2 fruit fly cellular contexts compared by ENCODE assay signal in the genomic region with DNA sequence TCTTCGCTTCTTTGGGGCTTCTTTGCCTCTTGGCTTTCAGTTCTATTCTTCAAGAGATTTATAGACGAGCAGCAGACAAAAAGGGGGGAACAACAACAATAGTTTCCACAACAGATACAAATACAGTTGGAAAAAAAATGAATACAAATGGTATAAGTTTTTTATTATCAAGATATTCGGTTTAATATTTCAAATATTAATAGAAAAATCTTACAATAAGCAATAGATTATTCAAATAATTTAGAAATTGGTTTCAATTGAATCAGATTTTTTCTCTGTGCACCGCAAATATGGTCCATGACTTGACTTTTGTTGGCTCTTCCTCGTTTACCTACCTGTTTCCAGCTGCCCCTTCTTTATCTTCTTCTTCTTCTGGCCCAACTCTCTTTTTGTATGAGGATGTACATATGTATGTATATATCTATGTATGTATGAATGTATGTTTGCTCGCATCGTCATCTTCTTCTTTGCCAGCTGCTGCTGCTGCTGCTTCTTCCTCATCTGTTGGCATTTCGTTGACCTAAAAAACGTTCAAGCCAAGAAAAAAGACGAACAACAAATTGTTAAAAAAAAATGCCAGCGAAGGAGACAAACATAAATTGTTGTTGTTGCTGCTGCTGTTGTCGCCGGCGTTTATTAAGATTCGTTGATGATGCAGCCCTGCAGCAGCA.
TF ChIP-seq lines count a peak whose summit lies in the region.

No protein-coding gene starts in this region.

TF ChIP-seq in whole organism, embryonic, 481 proteins besides CTCF, POLR2A, EP300 and RAD21 (continued from another document and continues in another):
- TF ChIP-seq scrt (GFP tag; optimal IDR thresholded peaks at IDR 0.05; lab: Kevin White, UChicago) (peak; percentile 34), nom (GFP tag; optimal IDR thresholded peaks at IDR 0.05; lab: Kevin White, UChicago) (peak; percentile 4), dmrt11E (tag; optimal IDR thresholded peaks at IDR 0.05; lab: Kevin White, UChicago) (peak; percentile 89), CG13624 (GFP tag; optimal IDR thresholded peaks at IDR 0.05; lab: Kevin White, UChicago) (no peak), zfh2 (GFP tag; optimal IDR thresholded peaks at IDR 0.05; lab: Kevin White, UChicago) (no peak), CG14710 (tag; optimal IDR thresholded peaks at IDR 0.05; lab: Kevin White, UChicago) (peak; percentile 83), wor (GFP tag; IDR thresholded peaks at IDR 0.05; lab: Robert Waterston, UW) (peak; percentile 65), otp (GFP tag; IDR thresholded peaks at IDR 0.05; lab: Robert Waterston, UW) (no peak), lilli (GFP tag; optimal IDR thresholded peaks at IDR 0.05; lab: Kevin White, UChicago) (peak; percentile 46), Dp (GFP tag; optimal IDR thresholded peaks at IDR 0.05; lab: Kevin White, UChicago) (no peak), Fer2 (tag; optimal IDR thresholded peaks at IDR 0.05; lab: Kevin White, UChicago) (peak; percentile 12), maf-S (GFP tag; optimal IDR thresholded peaks at IDR 0.05; lab: Kevin White, UChicago) (peak; percentile 5), chn (GFP tag; optimal IDR thresholded peaks at IDR 0.05; lab: Kevin White, UChicago) (peak; percentile 28), Drgx (GFP tag; IDR thresholded peaks at IDR 0.05; lab: Robert Waterston, UW) (peak; percentile 61), CG1233 (GFP tag; optimal IDR thresholded peaks at IDR 0.05; lab: Kevin White, UChicago) (peak; percentile 56), CG31388 (GFP tag; optimal IDR thresholded peaks at IDR 0.05; lab: Kevin White, UChicago) (no peak), sob (GFP tag; IDR thresholded peaks at IDR 0.05; lab: Robert Waterston, UW) (peak; percentile 75), CG15696 (tag; optimal IDR thresholded peaks at IDR 0.05; lab: Kevin White, UChicago) (peak; percentile 66), Meics (GFP tag; optimal IDR thresholded peaks at IDR 0.05; lab: Kevin White, UChicago) (peak; percentile 42), ab (GFP tag; optimal IDR thresholded peaks at IDR 0.05; lab: Kevin White, UChicago) (no peak), psq (GFP tag; optimal IDR thresholded peaks at IDR 0.05; lab: Kevin White, UChicago) (peak; percentile 88), trh (GFP tag; optimal IDR thresholded peaks at IDR 0.05; lab: Kevin White, UChicago) (no peak), CG1024 (GFP tag; IDR thresholded peaks at IDR 0.05; lab: Robert Waterston, UW) (peak; percentile 40; the same call in 1 of the 2 replicates), Myb (GFP tag; optimal IDR thresholded peaks at IDR 0.05; lab: Kevin White, UChicago) (no peak), ac (GFP tag; optimal IDR thresholded peaks at IDR 0.05; lab: Kevin White, UChicago) (peak; percentile 17), CG6272 (GFP tag; IDR thresholded peaks at IDR 0.05; lab: Robert Waterston, UW) (no peak), CG1529 (GFP tag; optimal IDR thresholded peaks at IDR 0.05; lab: Kevin White, UChicago) (peak; percentile 87), CG13775 (GFP tag; optimal IDR thresholded peaks at IDR 0.05; lab: Kevin White, UChicago) (peak; percentile 67), Mes4 (GFP tag; optimal IDR thresholded peaks at IDR 0.05; lab: Kevin White, UChicago) (no peak), Dll (GFP tag; IDR thresholded peaks at IDR 0.05; lab: Robert Waterston, UW; ENCODE audit: partially characterized antibody) (no peak), en (GFP tag; optimal IDR thresholded peaks at IDR 0.05; lab: Kevin White, UChicago) (no peak), CG10462 (GFP tag; optimal IDR thresholded peaks at IDR 0.05; lab: Kevin White, UChicago) (peak; percentile 44), C15 (GFP tag; IDR thresholded peaks at IDR 0.05; lab: Robert Waterston, UW) (0 out of 3 replicates have a peak, but pooled peaks have one; percentile 36), tin (GFP tag; optimal IDR thresholded peaks at IDR 0.05; lab: Kevin White, UChicago) (peak; percentile 58), HLH54F (GFP tag; optimal IDR thresholded peaks at IDR 0.05; lab: Kevin White, UChicago) (no peak), CoRest (tag; optimal IDR thresholded peaks at IDR 0.05; lab: Kevin White, UChicago) (peak; percentile 74), Fer1 (GFP tag; optimal IDR thresholded peaks at IDR 0.05; lab: Kevin White, UChicago) (peak; percentile 43), CG14965 (GFP tag; optimal IDR thresholded peaks at IDR 0.05; lab: Kevin White, UChicago; ENCODE audit: borderline replicate concordance) (no peak), HLH4C (GFP tag; IDR thresholded peaks at IDR 0.05; lab: Robert Waterston, UW; ENCODE audit: partially characterized antibody) (no peak), CG7786 (GFP tag; optimal IDR thresholded peaks at IDR 0.05; lab: Kevin White, UChicago) (no peak), CG43689 (GFP tag; IDR thresholded peaks at IDR 0.05; lab: Robert Waterston, UW) (no peak), Taf1 (GFP tag; IDR thresholded peaks at IDR 0.05; lab: Robert Waterston, UW) (no peak), nerfin-1 (tag; optimal IDR thresholded peaks at IDR 0.05; lab: Kevin White, UChicago) (peak; percentile 69), CG11696 (GFP tag; IDR thresholded peaks at IDR 0.05; lab: Robert Waterston, UW) (no peak), zfh1 (GFP tag; IDR thresholded peaks at IDR 0.05; lab: Robert Waterston, UW) (peak; percentile 83), CG6813 (GFP tag; optimal IDR thresholded peaks at IDR 0.05; lab: Kevin White, UChicago) (peak; percentile 38), klu (GFP tag; IDR thresholded peaks at IDR 0.05; lab: Robert Waterston, UW) (no peak; the same call in 1 of the 2 replicates), kni (GFP tag; optimal IDR thresholded peaks at IDR 0.05; lab: Kevin White, UChicago) (peak; percentile 72), inv (GFP tag; IDR thresholded peaks at IDR 0.05; lab: Robert Waterston, UW; ENCODE audit: partially characterized antibody) (no peak), twi (tag; optimal IDR thresholded peaks at IDR 0.05; lab: Kevin White, UChicago) (peak; percentile 65), E2f1 (GFP tag; IDR thresholded peaks at IDR 0.05; lab: Robert Waterston, UW) (peak; percentile 67), CG15269 (tag; optimal IDR thresholded peaks at IDR 0.05; lab: Kevin White, UChicago) (peak; percentile 66), CG2116 (GFP tag; optimal IDR thresholded peaks at IDR 0.05; lab: Kevin White, UChicago) (peak; percentile 3), pnt (GFP tag; optimal IDR thresholded peaks at IDR 0.05; lab: Kevin White, UChicago) (no peak), BEAF-32 (GFP tag; optimal IDR thresholded peaks at IDR 0.05; lab: Kevin White, UChicago) (no peak), CHES-1-like (GFP tag; optimal IDR thresholded peaks at IDR 0.05; lab: Kevin White, UChicago) (peak; percentile 10), CG34224 (GFP tag; IDR thresholded peaks at IDR 0.05; lab: Robert Waterston, UW; ENCODE audit: partially characterized antibody) (no peak), CG17186 (GFP tag; optimal IDR thresholded peaks at IDR 0.05; lab: Kevin White, UChicago) (no peak), Vsx1 (GFP tag; optimal IDR thresholded peaks at IDR 0.05; lab: Kevin White, UChicago) (peak; percentile 71), CG32772 (GFP tag; IDR thresholded peaks at IDR 0.05; lab: Robert Waterston, UW) (peak; percentile 63), aop (GFP tag; IDR thresholded peaks at IDR 0.05; lab: Robert Waterston, UW) (no peak), Sox100B (GFP tag; optimal IDR thresholded peaks at IDR 0.05; lab: Kevin White, UChicago) (peak; percentile 69)

TF ChIP-seq in whole organism, prepupa, 60 proteins besides CTCF, POLR2A, EP300 and RAD21 (continued from another document):
- peak; percentile 64 for TF ChIP-seq CG3919 (GFP tag; optimal IDR thresholded peaks at IDR 0.05; lab: Kevin White, UChicago)
- no peak for TF ChIP-seq Sox15 (GFP tag; optimal IDR thresholded peaks at IDR 0.05; lab: Kevin White, UChicago)
- TF ChIP-seq Lpt (GFP tag; optimal IDR thresholded peaks at IDR 0.05; lab: Kevin White, UChicago): peak; percentile 54
- TF ChIP-seq CG1621 (tag; optimal IDR thresholded peaks at IDR 0.05; lab: Kevin White, UChicago): peak; percentile 14
- peak; percentile 52 for TF ChIP-seq CG10669 (GFP tag; optimal IDR thresholded peaks at IDR 0.05; lab: Kevin White, UChicago)
- no peak for TF ChIP-seq dac (GFP tag; optimal IDR thresholded peaks at IDR 0.05; lab: Kevin White, UChicago)
- peak; percentile 73 for TF ChIP-seq achi (GFP tag; optimal IDR thresholded peaks at IDR 0.05; lab: Kevin White, UChicago)
- peak; percentile 57 for TF ChIP-seq spab (GFP tag; optimal IDR thresholded peaks at IDR 0.05; lab: Kevin White, UChicago)
- TF ChIP-seq ss (GFP tag; optimal IDR thresholded peaks at IDR 0.05; lab: Kevin White, UChicago): peak; percentile 31 to 38
- TF ChIP-seq Eip75B (GFP tag; optimal IDR thresholded peaks at IDR 0.05; lab: Kevin White, UChicago): peak; percentile 33
- TF ChIP-seq CG32006 (GFP tag; optimal IDR thresholded peaks at IDR 0.05; lab: Kevin White, UChicago): peak; percentile 73
- TF ChIP-seq CG6808 (GFP tag; optimal IDR thresholded peaks at IDR 0.05; lab: Kevin White, UChicago): peak; percentile 66
- TF ChIP-seq CG8119 (GFP tag; IDR thresholded peaks at IDR 0.05; lab: Robert Waterston, UW): peak; percentile 86
- TF ChIP-seq CG8632 (GFP tag; optimal IDR thresholded peaks at IDR 0.05; lab: Kevin White, UChicago): peak; percentile 71
- TF ChIP-seq Eip93F (GFP tag; optimal IDR thresholded peaks at IDR 0.05; lab: Kevin White, UChicago): no peak
- TF ChIP-seq CG15336 (GFP tag; IDR thresholded peaks at IDR 0.05; lab: Robert Waterston, UW): peak; percentile 85
- TF ChIP-seq Hr4 (GFP tag; optimal IDR thresholded peaks at IDR 0.05; lab: Kevin White, UChicago): peak; percentile 43
- peak; percentile 14 for TF ChIP-seq Sox14 (GFP tag; optimal IDR thresholded peaks at IDR 0.05; lab: Kevin White, UChicago)
- TF ChIP-seq topi (GFP tag; optimal IDR thresholded peaks at IDR 0.05; lab: Kevin White, UChicago): peak; percentile 15
- peak; percentile 66 for TF ChIP-seq esn (GFP tag; optimal IDR thresholded peaks at IDR 0.05; lab: Kevin White, UChicago)
- TF ChIP-seq CG6854 (GFP tag; optimal IDR thresholded peaks at IDR 0.05; lab: Kevin White, UChicago): no peak
- TF ChIP-seq OdsH (GFP tag; optimal IDR thresholded peaks at IDR 0.05; lab: Kevin White, UChicago): peak; percentile 81
- TF ChIP-seq CG6792 (GFP tag; optimal IDR thresholded peaks at IDR 0.05; lab: Kevin White, UChicago): peak; percentile 68
- no peak for TF ChIP-seq Blimp-1 (GFP tag; optimal IDR thresholded peaks at IDR 0.05; lab: Kevin White, UChicago)
- TF ChIP-seq Gug (GFP tag; IDR thresholded peaks at IDR 0.05; lab: Robert Waterston, UW): peak; percentile 51
- TF ChIP-seq lz (GFP tag; optimal IDR thresholded peaks at IDR 0.05; lab: Kevin White, UChicago): peak; percentile 16
- peak; percentile 66 for TF ChIP-seq fd59A (GFP tag; optimal IDR thresholded peaks at IDR 0.05; lab: Kevin White, UChicago)
- TF ChIP-seq Hr38 (GFP tag; optimal IDR thresholded peaks at IDR 0.05; lab: Kevin White, UChicago): no peak
- no peak for TF ChIP-seq Hr39 (GFP tag; optimal IDR thresholded peaks at IDR 0.05; lab: Kevin White, UChicago)
- TF ChIP-seq Smox (GFP tag; optimal IDR thresholded peaks at IDR 0.05; lab: Kevin White, UChicago): peak; percentile 58
- peak; percentile 65 for TF ChIP-seq pdm3 (GFP tag; optimal IDR thresholded peaks at IDR 0.05; lab: Kevin White, UChicago)
- peak; percentile 93 for TF ChIP-seq Eip78C (GFP tag; lab: Kevin White, UChicago)
- peak; percentile 49 for TF ChIP-seq CG8319 (GFP tag; optimal IDR thresholded peaks at IDR 0.05; lab: Kevin White, UChicago)
- no peak for TF ChIP-seq CG11294 (GFP tag; IDR thresholded peaks at IDR 0.05; lab: Robert Waterston, UW)
- TF ChIP-seq CG3032 (tag; optimal IDR thresholded peaks at IDR 0.05; lab: Kevin White, UChicago): peak; percentile 67
- TF ChIP-seq Ets21C (GFP tag; optimal IDR thresholded peaks at IDR 0.05; lab: Kevin White, UChicago): no peak
- no peak for TF ChIP-seq cyc (GFP tag; optimal IDR thresholded peaks at IDR 0.05; lab: Kevin White, UChicago)
- TF ChIP-seq CG16779 (tag; optimal IDR thresholded peaks at IDR 0.05; lab: Kevin White, UChicago): peak; percentile 18
- TF ChIP-seq dsx (GFP tag; optimal IDR thresholded peaks at IDR 0.05; lab: Kevin White, UChicago; ENCODE audit: poor library complexity, severe bottlenecking): peak; percentile 68
